Worm (Caenorhabditis elegans): ENCODE data around the gene B0507.4.

B0507.4 gene

ce11 chrV:8792814-8793213 lies 38.0 kb downstream of the B0507.4 start:
- TF ChIP-seq hmg-4 (GFP tag; optimal IDR thresholded peaks at IDR 0.05) (no peak), ama-1 (optimal IDR thresholded peaks at IDR 0.05) (peak; percentile 55), tra-4 (tag; optimal IDR thresholded peaks at IDR 0.05) (no peak)

ce11 chrV:8795499-8795898 lies 40.7 kb downstream of the B0507.4 start:
- TF ChIP-seq flt-1 (GFP tag; IDR thresholded peaks at IDR 0.05) = no peak

ce11 chrV:8796246-8796645 lies 41.5 kb downstream of the B0507.4 start:
- no peak for TF ChIP-seq pes-1 (GFP tag; IDR thresholded peaks at IDR 0.05)
- TF ChIP-seq B0310.2 (tag; optimal IDR thresholded peaks at IDR 0.05) = no peak
- TF ChIP-seq aly-1 (tag; optimal IDR thresholded peaks at IDR 0.05) = no peak
- TF ChIP-seq flt-1 (GFP tag; IDR thresholded peaks at IDR 0.05) = no peak
- no peak for TF ChIP-seq tbx-11 (GFP tag; IDR thresholded peaks at IDR 0.05)
- no peak for TF ChIP-seq hmg-4 (GFP tag; optimal IDR thresholded peaks at IDR 0.05)
- TF ChIP-seq hmbx-1 (tag; optimal IDR thresholded peaks at IDR 0.05) = no peak

ce11 chrV:8796889-8797288 lies 42.1 kb downstream of the B0507.4 start:
- no peak for TF ChIP-seq tbx-11 (GFP tag; IDR thresholded peaks at IDR 0.05)
- peak; percentile 12 for TF ChIP-seq B0310.2 (tag; optimal IDR thresholded peaks at IDR 0.05)
- no peak for TF ChIP-seq ceh-13 (GFP tag; optimal IDR thresholded peaks at IDR 0.05)

- no peak for TF ChIP-seq hmg-4 (GFP tag; optimal IDR thresholded peaks at IDR 0.05)
- no peak for TF ChIP-seq tra-4 (tag; optimal IDR thresholded peaks at IDR 0.05)
- no peak for TF ChIP-seq aly-1 (tag; optimal IDR thresholded peaks at IDR 0.05)
- TF ChIP-seq ets-7 (tag; optimal IDR thresholded peaks at IDR 0.05) = no peak
- no peak for TF ChIP-seq tbx-37 (GFP tag; conservative IDR thresholded peaks at IDR 0.05)
- TF ChIP-seq hmbx-1 (tag; optimal IDR thresholded peaks at IDR 0.05) = no peak
- no peak for TF ChIP-seq hnd-1 (tag; optimal IDR thresholded peaks at IDR 0.05)
- TF ChIP-seq flt-1 (GFP tag; IDR thresholded peaks at IDR 0.05) = no peak
- no peak for TF ChIP-seq B0310.2 (tag; optimal IDR thresholded peaks at IDR 0.05)
- no peak for TF ChIP-seq ama-1 (optimal IDR thresholded peaks at IDR 0.05)
- no peak for TF ChIP-seq ceh-36 (tag; optimal IDR thresholded peaks at IDR 0.05)
- TF ChIP-seq sea-1 (GFP tag; conservative IDR thresholded peaks at IDR 0.05) = no peak
- no peak for TF ChIP-seq pes-1 (GFP tag; IDR thresholded peaks at IDR 0.05)
- no peak for TF ChIP-seq scrt-1 (GFP tag; IDR thresholded peaks at IDR 0.05)
These were observed 43.7 kb downstream of the B0507.4 start for ce11 chrV:8798470-8798869.

- TF ChIP-seq ceh-36 (tag; optimal IDR thresholded peaks at IDR 0.05) (no peak), aly-1 (tag; optimal IDR thresholded peaks at IDR 0.05) (no peak), B0310.2 (tag; optimal IDR thresholded peaks at IDR 0.05) (no peak), hmbx-1 (tag; optimal IDR thresholded peaks at IDR 0.05) (no peak)
These were observed 44.6 kb downstream of the B0507.4 start for ce11 chrV:8799293-8799812.

- TF ChIP-seq hmg-4 (GFP tag; optimal IDR thresholded peaks at IDR 0.05) (no peak), sea-1 (GFP tag; conservative IDR thresholded peaks at IDR 0.05) (no peak), aly-1 (tag; optimal IDR thresholded peaks at IDR 0.05) (no peak), tbx-11 (GFP tag; IDR thresholded peaks at IDR 0.05) (no peak), pes-1 (GFP tag; IDR thresholded peaks at IDR 0.05) (no peak), tra-4 (tag; optimal IDR thresholded peaks at IDR 0.05) (no peak), ceh-13 (GFP tag; optimal IDR thresholded peaks at IDR 0.05) (no peak), ama-1 (optimal IDR thresholded peaks at IDR 0.05) (no peak), tbx-37 (GFP tag; conservative IDR thresholded peaks at IDR 0.05) (no peak), scrt-1 (GFP tag; IDR thresholded peaks at IDR 0.05) (no peak), F13C5.2 (tag; optimal IDR thresholded peaks at IDR 0.05) (no peak), hmbx-1 (tag; optimal IDR thresholded peaks at IDR 0.05) (no peak)
These were observed 46.3 kb downstream of the B0507.4 start, which contains the start of gene magu-2 for ce11 chrV:8800978-8801559. magu-2 (minus strand) TSS chrV:8801028.

- no peak for TF ChIP-seq scrt-1 (GFP tag; IDR thresholded peaks at IDR 0.05)
- no peak for TF ChIP-seq hmbx-1 (tag; optimal IDR thresholded peaks at IDR 0.05)
- no peak for TF ChIP-seq sea-1 (GFP tag; conservative IDR thresholded peaks at IDR 0.05)
- no peak for TF ChIP-seq hmg-4 (GFP tag; optimal IDR thresholded peaks at IDR 0.05)
- TF ChIP-seq pes-1 (GFP tag; IDR thresholded peaks at IDR 0.05) = no peak
- no peak for TF ChIP-seq ceh-36 (tag; optimal IDR thresholded peaks at IDR 0.05)
- no peak for TF ChIP-seq ama-1 (optimal IDR thresholded peaks at IDR 0.05)
These were observed 47.5 kb downstream of the B0507.4 start for ce11 chrV:8802252-8802651.

- TF ChIP-seq hmbx-1 (tag; optimal IDR thresholded peaks at IDR 0.05) (no peak), ama-1 (optimal IDR thresholded peaks at IDR 0.05) (no peak), scrt-1 (GFP tag; IDR thresholded peaks at IDR 0.05) (no peak), sea-1 (GFP tag; conservative IDR thresholded peaks at IDR 0.05) (no peak), tbx-37 (GFP tag; conservative IDR thresholded peaks at IDR 0.05) (no peak), pes-1 (GFP tag; IDR thresholded peaks at IDR 0.05) (no peak), ceh-36 (tag; optimal IDR thresholded peaks at IDR 0.05) (no peak), ceh-13 (GFP tag; optimal IDR thresholded peaks at IDR 0.05) (no peak), B0310.2 (tag; optimal IDR thresholded peaks at IDR 0.05) (no peak), F13C5.2 (tag; optimal IDR thresholded peaks at IDR 0.05) (no peak), hnd-1 (tag; optimal IDR thresholded peaks at IDR 0.05) (no peak), ets-7 (tag; optimal IDR thresholded peaks at IDR 0.05) (no peak), tra-4 (tag; optimal IDR thresholded peaks at IDR 0.05) (no peak)
These were observed 50.3 kb downstream of the B0507.4 start for ce11 chrV:8805047-8805446.
